Worm (Caenorhabditis elegans) whole organism, L4 larva: Measurements from ENCODE around the gene szy-2.
A peak's percentile ranks its signal among the peaks of the same experiment; 100 is the strongest.

ENCODE experiments used
- D1046.2 ChIP-seq: fragments of 200-800 bp; sonication (Bioruptor generic); IDR thresholded peaks from 2 replicates; pipeline ENCODE4 v1.3.6; 2022; ENCODE audit warnings: missing genetic modification characterization, missing compliant biosample characterization
- F10B5.3 ChIP-seq: sonication (generic microtip); optimal IDR thresholded peaks from 2 replicates; lab custom pipeline; 2016; ENCODE audit warnings: mild to moderate bottlenecking, missing genetic modification characterization, missing compliant biosample characterization
- F49E8.2 ChIP-seq: sonication (generic microtip); optimal IDR thresholded peaks from 2 replicates; lab custom pipeline; 2016; ENCODE audit warnings: missing compliant biosample characterization, mild to moderate bottlenecking, missing genetic modification characterization, borderline replicate concordance
- T20F7.1 ChIP-seq: fragments of 200-800 bp; sonication (Bioruptor generic); optimal IDR thresholded peaks from 2 replicates; lab custom pipeline; 2018; ENCODE audit warnings: mild to moderate bottlenecking, missing genetic modification characterization, missing compliant biosample characterization
- T26A8.4 ChIP-seq: fragments of 200-800 bp; sonication (Bioruptor generic); IDR thresholded peaks from 2 replicates; pipeline ENCODE4 v1.3.6; 2022; ENCODE audit warnings: missing genetic modification characterization, missing compliant biosample characterization
- Y105C5A.15 ChIP-seq: fragments of 200-800 bp; sonication (Bioruptor generic); IDR thresholded peaks from 2 replicates; pipeline ENCODE4 v1.3.6; 2022; ENCODE audit warnings: missing genetic modification characterization, missing compliant biosample characterization
- aha-1 ChIP-seq: fragments of 150-350 bp; peaks from one replicate; lab custom pipeline; 2014; ENCODE audit warnings: missing biosample characterization, missing genetic modification characterization
- ama-1 ChIP-seq: fragments of 150-350 bp; optimal IDR thresholded peaks from 2 replicates; lab custom pipeline; 2014; ENCODE audit warnings: inconsistent platforms, mixed read lengths
- ceh-28 ChIP-seq: fragments of 150-350 bp; optimal IDR thresholded peaks from 2 replicates; lab custom pipeline; 2014; ENCODE audit warnings: missing biosample characterization, missing genetic modification reagents, missing genetic modification characterization
- ces-1 ChIP-seq: fragments of 150-350 bp; sonication (generic microtip); optimal IDR thresholded peaks from 4 replicates; lab custom pipeline; 2014; ENCODE audit warnings: missing biosample characterization, missing genetic modification reagents, missing genetic modification characterization
- ctbp-1 ChIP-seq: fragments of 200-800 bp; sonication (Bioruptor generic); IDR thresholded peaks from 2 replicates; pipeline ENCODE4 v1.3.6; 2022; ENCODE audit warnings: missing genetic modification reagents, missing genetic modification characterization, missing compliant biosample characterization
- daf-16 ChIP-seq, 3 experiments: sonication (generic microtip); optimal IDR thresholded peaks; 2 replicates each; lab custom pipeline; 2016 to 2017; ENCODE audit warnings: missing genetic modification characterization in 3 of 3, missing genetic modification reagents in 3 of 3, mild to moderate bottlenecking in 2 of 3, missing compliant biosample characterization in 2 of 3, missing biosample characterization in 1 of 3, moderate library complexity in 1 of 3
- daf-19 ChIP-seq: fragments of 200-800 bp; sonication (Bioruptor generic); conservative IDR thresholded peaks from 2 replicates; pipeline ENCODE4 v1.3.6; 2022; ENCODE audit warnings: missing genetic modification characterization, missing compliant biosample characterization
- daf-8 ChIP-seq: fragments of 200-800 bp; sonication (Bioruptor generic); IDR thresholded peaks from 2 replicates; pipeline ENCODE4 v1.3.6; 2022; ENCODE audit warnings: missing genetic modification characterization, missing compliant biosample characterization
- dmd-9 ChIP-seq: fragments of 200-800 bp; sonication (Bioruptor generic); IDR thresholded peaks from 2 replicates; pipeline ENCODE4 v1.3.6; 2022; ENCODE audit warnings: missing genetic modification reagents, missing genetic modification characterization, missing compliant biosample characterization
- dpl-1 ChIP-seq: fragments of 150-350 bp; optimal IDR thresholded peaks from 2 replicates; lab custom pipeline; 2014; ENCODE audit warnings: missing biosample characterization, missing genetic modification reagents, missing genetic modification characterization
- egl-27 ChIP-seq: sonication (generic microtip); optimal IDR thresholded peaks from 3 replicates; lab custom pipeline; 2017; ENCODE audit warnings: missing biosample characterization, missing genetic modification reagents, missing genetic modification characterization
- fkh-10 ChIP-seq: fragments of 150-350 bp; optimal IDR thresholded peaks from 2 replicates; lab custom pipeline; 2014; ENCODE audit warnings: missing biosample characterization, missing genetic modification reagents, missing genetic modification characterization
- fos-1 ChIP-seq: fragments of 150-350 bp; optimal IDR thresholded peaks from 2 replicates; lab custom pipeline; 2014; ENCODE audit warnings: missing biosample characterization, missing genetic modification characterization
- gei-8 ChIP-seq: fragments of 200-800 bp; sonication (Bioruptor generic); optimal IDR thresholded peaks from 2 replicates; lab custom pipeline; 2018; ENCODE audit warnings: mild to moderate bottlenecking, missing genetic modification characterization, missing compliant biosample characterization
- hlh-11 ChIP-seq: fragments of 200-800 bp; sonication (Bioruptor generic); optimal IDR thresholded peaks from 2 replicates; lab custom pipeline; 2018; ENCODE audit warnings: mild to moderate bottlenecking, missing genetic modification characterization, missing compliant biosample characterization
- lin-1 ChIP-seq: fragments of 200-800 bp; sonication (Bioruptor generic); IDR thresholded peaks from 2 replicates; pipeline ENCODE4 v1.3.6; 2022; ENCODE audit warnings: missing genetic modification reagents, missing genetic modification characterization, missing compliant biosample characterization
- lin-13 ChIP-seq: fragments of 150-350 bp; optimal IDR thresholded peaks from 2 replicates; lab custom pipeline; 2014; ENCODE audit warnings: missing biosample characterization, missing genetic modification reagents, missing genetic modification characterization
- lin-39 ChIP-seq: fragments of 150-350 bp; optimal IDR thresholded peaks from 2 replicates; lab custom pipeline; 2014; ENCODE audit warnings: missing biosample characterization, missing genetic modification reagents, missing genetic modification characterization
- lsy-2 ChIP-seq, 2 experiments: fragments of 150-350 bp in 1 of 2; sonication (generic microtip) in 1 of 2; optimal IDR thresholded peaks; 2 replicates each; lab custom pipeline; 2014 to 2017; ENCODE audit warnings: missing biosample characterization in 2 of 2, missing genetic modification characterization in 2 of 2
- mdl-1 ChIP-seq, 2 experiments: fragments of 150-350 bp in 1 of 2; sonication (generic microtip) in 1 of 2; optimal IDR thresholded peaks; 2 replicates each; lab custom pipeline; 2014 to 2017; ENCODE audit warnings: missing biosample characterization in 2 of 2, missing genetic modification characterization in 2 of 2
- mes-2 ChIP-seq: sonication (generic microtip); optimal IDR thresholded peaks from 2 replicates; lab custom pipeline; 2016; ENCODE audit warnings: missing genotype, mild to moderate bottlenecking, missing genetic modification characterization, missing compliant biosample characterization; ENCODE audit not compliant: poor library complexity, severe bottlenecking
- mxl-2 ChIP-seq: fragments of 200-800 bp; sonication (Bioruptor generic); conservative IDR thresholded peaks from 2 replicates; pipeline ENCODE4 v1.3.6; 2022; ENCODE audit warnings: missing genetic modification reagents, missing genetic modification characterization, missing compliant biosample characterization
- nhr-102 ChIP-seq: sonication (generic microtip); optimal IDR thresholded peaks from 2 replicates; lab custom pipeline; 2016; ENCODE audit warnings: mild to moderate bottlenecking, missing genetic modification characterization, moderate library complexity, missing compliant biosample characterization
- nhr-6 ChIP-seq: fragments of 150-350 bp; optimal IDR thresholded peaks from 2 replicates; lab custom pipeline; 2014; ENCODE audit warnings: missing biosample characterization, missing genetic modification characterization
- nhr-77 ChIP-seq: fragments of 150-350 bp; optimal IDR thresholded peaks from 2 replicates; lab custom pipeline; 2014; ENCODE audit warnings: missing biosample characterization, missing genetic modification characterization
- pqm-1 ChIP-seq: sonication (generic microtip); optimal IDR thresholded peaks from 2 replicates; lab custom pipeline; 2017; ENCODE audit warnings: missing biosample characterization, missing genetic modification characterization
- spr-3 ChIP-seq: fragments of 200-800 bp; sonication (Bioruptor generic); optimal IDR thresholded peaks from 2 replicates; lab custom pipeline; 2018; ENCODE audit warnings: mild to moderate bottlenecking, missing genetic modification characterization, missing compliant biosample characterization
- tag-97 ChIP-seq: fragments of 200-800 bp; sonication (Bioruptor generic); IDR thresholded peaks from 2 replicates; pipeline ENCODE4 v1.3.6; 2022; ENCODE audit warnings: missing genetic modification characterization, missing compliant biosample characterization
- tra-1 ChIP-seq: fragments of 200-800 bp; sonication (Bioruptor generic); IDR thresholded peaks from 2 replicates; pipeline ENCODE4 v1.3.6; 2022; ENCODE audit warnings: missing genetic modification reagents, missing genetic modification characterization, missing compliant biosample characterization
- unc-39 ChIP-seq: sonication (generic microtip); optimal IDR thresholded peaks from 2 replicates; lab custom pipeline; 2017; ENCODE audit warnings: missing biosample characterization, missing genetic modification characterization
- unc-62 ChIP-seq, 3 experiments: fragments of 150-350 bp in 1 of 3; sonication (generic microtip); optimal IDR thresholded peaks in 2 of 3; peaks in 1 of 3; 1 replicate in 1 of 3; 2 replicates in 2 of 3; lab custom pipeline; 2014 to 2017; ENCODE audit warnings: missing biosample characterization in 3 of 3, missing genetic modification characterization in 3 of 3, missing genetic modification reagents in 3 of 3, missing genotype in 1 of 3
- zfp-3 ChIP-seq: fragments of 200-800 bp; sonication (Bioruptor generic); conservative IDR thresholded peaks from 2 replicates; pipeline ENCODE4 v1.3.6; 2022; ENCODE audit warnings: missing genetic modification reagents, missing genetic modification characterization, missing compliant biosample characterization
- zip-11 ChIP-seq: fragments of 200-800 bp; sonication (Bioruptor generic); IDR thresholded peaks from 2 replicates; pipeline ENCODE4 v1.3.6; 2022; ENCODE audit warnings: missing genetic modification characterization, missing compliant biosample characterization
- ztf-7 ChIP-seq: fragments of 150-350 bp; optimal IDR thresholded peaks from 2 replicates; lab custom pipeline; 2014; ENCODE audit warnings: missing biosample characterization, missing genetic modification characterization

Gene szy-2

DNA sequence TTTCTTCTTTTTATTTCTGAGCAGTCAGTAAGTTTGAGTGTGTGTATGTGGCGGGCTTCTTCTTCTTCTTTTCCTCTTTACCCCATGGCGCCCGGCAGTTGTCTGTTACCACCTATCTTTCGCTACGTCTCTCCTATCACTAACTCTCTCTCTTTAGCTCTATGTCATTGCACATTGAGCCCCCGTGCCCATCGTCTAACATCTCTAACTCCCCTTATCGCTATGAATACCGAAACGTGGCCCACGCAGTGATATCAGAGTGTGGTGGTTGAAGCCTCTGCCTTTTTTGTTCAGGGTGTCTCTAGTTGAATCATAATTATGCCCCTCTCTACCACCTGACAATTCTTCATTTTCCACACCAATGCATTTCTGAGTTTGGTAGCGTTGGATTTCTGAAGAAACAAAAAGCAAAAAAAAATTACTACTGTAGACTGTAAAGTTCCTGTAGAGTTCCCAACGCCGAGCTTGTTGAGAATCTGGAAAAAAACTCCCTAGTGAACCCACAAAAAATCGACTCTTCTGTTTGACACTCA lies 36.5 kb downstream of the szy-2 start (continued):
- TF ChIP-seq egl-27 (tag; lab: Kevin White, UChicago) = no peak

DNA sequence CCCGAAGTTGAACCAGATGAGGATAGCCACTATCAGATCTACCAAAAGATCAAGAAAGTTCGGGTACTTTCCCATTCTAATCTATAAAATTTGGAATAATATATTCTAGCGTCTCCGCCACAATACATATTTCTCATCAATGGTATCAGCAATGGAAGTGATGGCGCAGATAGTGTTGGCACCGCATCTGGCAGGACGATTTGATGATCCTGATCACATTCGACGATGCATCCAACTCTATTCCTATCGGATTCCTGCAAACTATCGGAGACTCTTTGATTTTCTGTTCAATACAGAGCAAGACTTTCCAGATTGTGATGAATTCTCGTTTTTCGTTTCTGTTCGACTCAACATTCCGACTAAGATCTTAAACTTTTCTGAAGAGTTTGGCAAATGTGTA lies 41.7 kb downstream of the szy-2 start:
- no peak for TF ChIP-seq ces-1
- TF ChIP-seq mdl-1 (tag; optimal IDR thresholded peaks at IDR 0.05; lab: Kevin White, UChicago) = no peak
- no peak for TF ChIP-seq mes-2
- no peak for TF ChIP-seq daf-16 (GFP tag; optimal IDR thresholded peaks at IDR 0.05; lab: Kevin White, UChicago)
- TF ChIP-seq daf-16 (tag; optimal IDR thresholded peaks at IDR 0.05; lab: Kevin White, UChicago) = no peak
- no peak for TF ChIP-seq D1046.2
- TF ChIP-seq T26A8.4 (GFP tag; lab: Robert Waterston, UW) = no peak
- TF ChIP-seq aha-1 (tag; lab: Kevin White, UChicago) = peak; percentile 94
- TF ChIP-seq, all 104 proteins: peak for 1

ce11 chrIII:5326323-5326722 lies 44.8 kb downstream of the szy-2 start, which contains the start of gene sorf-2:
Gene sorf-2 (plus strand): TSS chrIII:5326623.
- TF ChIP-seq daf-8 (GFP tag; lab: Robert Waterston, UW) (no peak), fkh-10 (GFP tag; lab: Kevin White, UChicago) (no peak), Y105C5A.15 (GFP tag; lab: Robert Waterston, UW) (no peak), pqm-1 (tag; lab: Kevin White, UChicago) (no peak), ztf-7 (tag; lab: Kevin White, UChicago) (no peak), zip-11 (GFP tag; lab: Robert Waterston, UW) (no peak), spr-3 (no peak), fos-1 (tag; lab: Kevin White, UChicago) (no peak), ces-1 (no peak), F49E8.2 (tag; lab: Kevin White, UChicago) (no peak), unc-39 (tag; lab: Kevin White, UChicago) (no peak)

DNA sequence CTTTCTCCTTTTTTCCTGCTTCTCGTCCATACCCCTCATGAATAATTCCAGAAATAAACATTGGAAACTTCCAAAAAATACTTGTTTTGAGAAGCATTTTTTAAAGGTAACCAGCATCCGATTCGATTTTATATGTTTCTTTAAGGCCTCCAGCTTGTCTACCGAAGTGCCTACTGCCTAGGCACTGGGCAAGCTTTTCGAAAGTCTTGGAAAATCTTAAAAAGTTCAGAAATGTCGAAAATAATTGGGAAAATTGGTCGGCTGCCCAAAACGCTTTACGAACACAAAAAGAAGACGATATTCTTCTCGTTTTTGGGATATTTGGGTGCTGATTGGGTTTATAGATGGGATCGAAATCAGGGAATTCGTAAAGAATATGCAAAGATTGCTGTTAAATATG lies 49.4 kb downstream of the szy-2 start, which contains the start of gene F52C9.3:
F52C9.3 (plus strand) TSS at position 225 of the 400 bp plus-strand sequence.
- TF ChIP-seq tag-97 (GFP tag; lab: Robert Waterston, UW) (no peak), lin-13 (GFP tag; lab: Kevin White, UChicago) (no peak), T20F7.1 (GFP tag; lab: Kevin White, UChicago) (no peak), hlh-11 (tag; lab: Kevin White, UChicago) (no peak), mes-2 (peak; percentile 1), zip-11 (GFP tag; lab: Robert Waterston, UW) (no peak), unc-62 (GFP tag; optimal IDR thresholded peaks at IDR 0.05 in 1 of 2; lab: Kevin White, UChicago) (peak in 1 of 2 experiments; percentile 42), unc-62 (tag; optimal IDR thresholded peaks at IDR 0.05; lab: Kevin White, UChicago) (no peak), mxl-2 (GFP tag; lab: Robert Waterston, UW) (no peak), gei-8 (GFP tag; lab: Kevin White, UChicago) (no peak), ztf-7 (tag; lab: Kevin White, UChicago) (no peak), daf-16 (GFP tag; optimal IDR thresholded peaks at IDR 0.05; lab: Kevin White, UChicago) (no peak), daf-16 (tag; optimal IDR thresholded peaks at IDR 0.05; lab: Kevin White, UChicago) (peak; percentile 23), daf-19 (no peak), nhr-6 (tag; lab: Kevin White, UChicago) (no peak), lin-39 (no peak), lsy-2 (tag; optimal IDR thresholded peaks at IDR 0.05; lab: Kevin White, UChicago) (no peak), nhr-77 (tag; lab: Kevin White, UChicago) (no peak), F10B5.3 (tag; lab: Kevin White, UChicago) (no peak), T26A8.4 (GFP tag; lab: Robert Waterston, UW) (0 out of 2 replicates have a peak, but pooled peaks have one; percentile 39), lin-1 (no peak), ama-1 (lab: Kevin White, UChicago) (peak; percentile 82), egl-27 (tag; lab: Kevin White, UChicago) (no peak), tra-1 (no peak), ceh-28 (tag; lab: Kevin White, UChicago) (no peak), nhr-102 (tag; lab: Kevin White, UChicago) (no peak), dpl-1 (GFP tag; lab: Kevin White, UChicago) (no peak), ctbp-1 (GFP tag; lab: Robert Waterston, UW) (no peak), zfp-3 (GFP tag; lab: Robert Waterston, UW) (no peak), dmd-9 (no peak), aha-1 (tag; lab: Kevin White, UChicago) (peak; percentile 80)
